Worm (Caenorhabditis elegans): Measurements from ENCODE around the gene F13A2.9.

Gene F13A2.9

DNA sequence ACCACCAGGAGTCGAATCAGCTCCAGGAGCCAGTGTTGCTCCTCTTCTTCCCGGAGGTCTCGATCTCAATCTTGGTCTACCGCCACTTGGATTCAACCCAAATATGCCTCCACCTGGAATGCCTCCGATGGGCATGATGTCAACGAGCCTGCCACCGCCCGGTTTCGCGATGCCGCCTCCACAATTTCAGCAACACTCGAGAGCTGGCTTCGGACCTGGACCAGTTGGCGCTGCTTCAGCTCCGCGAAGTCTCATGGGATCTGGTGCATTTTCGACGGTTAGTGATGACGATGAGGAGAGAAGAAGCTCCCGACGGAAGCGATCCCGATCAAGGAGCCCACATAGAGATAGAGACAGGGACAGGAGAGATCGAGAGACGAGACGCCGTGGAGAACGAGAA, 14.3 kb downstream of the F13A2.9 start:
- TF ChIP-seq set-16 (GFP tag; IDR thresholded peaks at IDR 0.05) (peak; percentile 88), unc-130 (GFP tag; optimal IDR thresholded peaks at IDR 0.05) (no peak), fkh-10 (GFP tag; optimal IDR thresholded peaks at IDR 0.05) (no peak), lin-39 (tag; optimal IDR thresholded peaks at IDR 0.05) (no peak), sdz-12 (GFP tag; optimal IDR thresholded peaks at IDR 0.05) (no peak)

DNA sequence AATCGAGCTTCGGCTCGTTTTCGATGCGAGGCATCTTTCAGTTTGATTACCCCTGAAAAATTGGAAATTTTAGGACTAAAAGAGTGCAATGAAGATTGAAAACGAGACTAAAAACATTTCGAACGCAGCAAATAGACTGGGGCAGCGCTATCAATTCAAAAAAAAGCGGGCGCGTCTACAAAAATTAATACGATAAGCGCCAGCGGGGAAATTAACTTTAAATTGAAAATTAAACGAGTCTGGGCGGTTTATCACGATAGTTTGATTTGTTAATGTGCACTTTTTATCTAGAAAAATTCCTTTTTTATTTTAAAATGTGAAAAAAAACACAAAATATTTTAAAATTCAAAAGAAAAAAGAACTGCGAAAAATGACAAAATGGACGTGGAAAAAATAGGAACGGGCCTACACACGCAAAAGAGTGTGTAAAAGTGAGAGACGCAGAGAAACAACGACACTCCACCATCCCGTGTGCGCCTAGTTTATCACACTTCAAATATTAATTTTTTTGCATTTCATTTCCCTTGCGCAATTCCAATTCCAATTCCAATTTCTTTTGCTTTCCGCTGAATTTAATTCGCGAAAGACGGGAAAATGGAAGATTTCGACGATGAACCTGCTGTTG, 15.9 kb downstream of the F13A2.9 start, which contains the start of the genes gmpr-1 and fipp-1:
Gene gmpr-1, minus strand, starts transcription at position 75 of the 625 bp plus-strand sequence.
Gene fipp-1, plus strand, starts transcription at position 499 of the 625 bp plus-strand sequence.
- peak in 1 of 2 experiments; percentile 73 for TF ChIP-seq lsy-2 (tag; optimal IDR thresholded peaks at IDR 0.05)
- TF ChIP-seq Y105C5A.15 (GFP tag; IDR thresholded peaks at IDR 0.05), result no peak
- TF ChIP-seq ceh-82 (tag; optimal IDR thresholded peaks at IDR 0.05), result no peak
- TF ChIP-seq hlh-30 (tag; optimal IDR thresholded peaks at IDR 0.05; ENCODE audit: insufficient read depth), result peak; percentile 42
- no peak for TF ChIP-seq ztf-7 (tag; optimal IDR thresholded peaks at IDR 0.05)
- no peak for TF ChIP-seq unc-39 (tag; optimal IDR thresholded peaks at IDR 0.05)
- TF ChIP-seq zfp-2 (tag; optimal IDR thresholded peaks at IDR 0.05), result no peak
- no peak for TF ChIP-seq F49E8.2 (tag; optimal IDR thresholded peaks at IDR 0.05; ENCODE audit: borderline replicate concordance)
- no peak for TF ChIP-seq mep-1 (tag; optimal IDR thresholded peaks at IDR 0.05)
- no peak for TF ChIP-seq spr-3 (GFP tag; optimal IDR thresholded peaks at IDR 0.05)
- peak; percentile 51 for TF ChIP-seq dve-1 (tag; optimal IDR thresholded peaks at IDR 0.05; ENCODE audit: insufficient read depth)
- TF ChIP-seq mes-2 (tag; optimal IDR thresholded peaks at IDR 0.05; ENCODE audit: poor library complexity, severe bottlenecking), result peak; percentile 60
- TF ChIP-seq pha-4 (GFP tag; IDR thresholded peaks at IDR 0.05), result 0 out of 2 replicates have a peak, but pooled peaks have one; percentile 26
- no peak for TF ChIP-seq pha-4 (tag; optimal IDR thresholded peaks at IDR 0.05)
- no peak for TF ChIP-seq F10B5.3 (tag; optimal IDR thresholded peaks at IDR 0.05)
- TF ChIP-seq pqm-1 (tag; optimal IDR thresholded peaks at IDR 0.05), result peak; percentile 67
- TF ChIP-seq nhr-48 (tag; optimal IDR thresholded peaks at IDR 0.05), result no peak
- TF ChIP-seq dpl-1 (GFP tag; optimal IDR thresholded peaks at IDR 0.05), result peak; percentile 67
- no peak for TF ChIP-seq F44E2.7 (GFP tag; IDR thresholded peaks at IDR 0.05)
- TF ChIP-seq mdl-1 (tag; optimal IDR thresholded peaks at IDR 0.05), result peak in 1 of 2 experiments; percentile 8
- peak in 1 of 2 experiments; percentile 21 for TF ChIP-seq hif-1 (tag; optimal IDR thresholded peaks at IDR 0.05)
- no peak for TF ChIP-seq snpc-4 (tag; optimal IDR thresholded peaks at IDR 0.05)
- no peak for TF ChIP-seq cey-2 (tag; optimal IDR thresholded peaks at IDR 0.05; ENCODE audit: borderline replicate concordance, insufficient read depth)
- peak; percentile 23 for TF ChIP-seq hlh-11 (tag; optimal IDR thresholded peaks at IDR 0.05)
- no peak for TF ChIP-seq egl-27 (tag; optimal IDR thresholded peaks at IDR 0.05)
- TF ChIP-seq nhr-25 (tag; optimal IDR thresholded peaks at IDR 0.05; ENCODE audit: borderline replicate concordance, insufficient read depth), result peak; percentile 5
- no peak for TF ChIP-seq fkh-10 (GFP tag; optimal IDR thresholded peaks at IDR 0.05)
- no peak for TF ChIP-seq attf-4 (tag; optimal IDR thresholded peaks at IDR 0.05)
- TF ChIP-seq ceh-44 (GFP tag; IDR thresholded peaks at IDR 0.05), result no peak
- no peak for TF ChIP-seq egl-43 (GFP tag; IDR thresholded peaks at IDR 0.05)
- peak; percentile 53 for TF ChIP-seq hmg-1.1 (GFP tag; IDR thresholded peaks at IDR 0.05)
- no peak for TF ChIP-seq ceh-32 (tag; optimal IDR thresholded peaks at IDR 0.05; ENCODE audit: poor library complexity)
- peak; percentile 99 for TF ChIP-seq T20F7.1 (GFP tag; optimal IDR thresholded peaks at IDR 0.05)
- TF ChIP-seq lin-39 (tag; optimal IDR thresholded peaks at IDR 0.05), result no peak
- TF ChIP-seq snpc-1.2 (GFP tag; IDR thresholded peaks at IDR 0.05), result no peak
- no peak for TF ChIP-seq gei-8 (GFP tag; optimal IDR thresholded peaks at IDR 0.05)
- no peak for TF ChIP-seq lin-15B (tag; optimal IDR thresholded peaks at IDR 0.05)
- peak; percentile 31; the same call in 1 of the 2 replicates for TF ChIP-seq lin-38 (GFP tag; IDR thresholded peaks at IDR 0.05)
- TF ChIP-seq Y48G9A.11 (GFP tag; IDR thresholded peaks at IDR 0.05), result peak; percentile 80
